Worm (Caenorhabditis elegans): Measurements from ENCODE around the gene lgc-31.

Gene lgc-31

ce11 chrV:15503603-15504002, 18.2 kb downstream of the lgc-31 start:
- TF ChIP-seq ztf-11 (tag; optimal IDR thresholded peaks at IDR 0.05): no peak

ce11 chrV:15499099-15499498, 22.7 kb downstream of the lgc-31 start:
- TF ChIP-seq fos-1 (tag; optimal IDR thresholded peaks at IDR 0.05) (peak; percentile 36), sma-9 (GFP tag; optimal IDR thresholded peaks at IDR 0.05) (peak; percentile 41), sma-9 (tag; optimal IDR thresholded peaks at IDR 0.05) (no peak), nhr-25 (tag; optimal IDR thresholded peaks at IDR 0.05) (no peak), lsy-2 (tag; optimal IDR thresholded peaks at IDR 0.05) (no peak), nhr-21 (tag; optimal IDR thresholded peaks at IDR 0.05) (no peak)

ce11 chrV:15498434-15498833, 23.4 kb downstream of the lgc-31 start, which contains the start of gene C06B8.7:
TSS of gene C06B8.7 (plus strand) at chrV:15498734.
- TF ChIP-seq sem-4 (tag; optimal IDR thresholded peaks at IDR 0.05) (no peak), ZK546.5 (tag; optimal IDR thresholded peaks at IDR 0.05) (no peak), lin-13 (GFP tag; optimal IDR thresholded peaks at IDR 0.05) (no peak), nhr-77 (tag; optimal IDR thresholded peaks at IDR 0.05) (no peak), dmd-4 (tag; optimal IDR thresholded peaks at IDR 0.05) (no peak), mab-5 (tag; optimal IDR thresholded peaks at IDR 0.05) (no peak), nhr-23 (tag; optimal IDR thresholded peaks at IDR 0.05) (no peak), unc-55 (GFP tag; optimal IDR thresholded peaks at IDR 0.05) (no peak)

- no peak for TF ChIP-seq ama-1 (optimal IDR thresholded peaks at IDR 0.05)
- TF ChIP-seq ztf-4 (tag; optimal IDR thresholded peaks at IDR 0.05): no peak
- TF ChIP-seq unc-55 (GFP tag; optimal IDR thresholded peaks at IDR 0.05): no peak
- peak; percentile 42 for TF ChIP-seq crh-2 (tag; optimal IDR thresholded peaks at IDR 0.05)
- no peak for TF ChIP-seq mdl-1 (tag; optimal IDR thresholded peaks at IDR 0.05)
- no peak for TF ChIP-seq nhr-25 (tag; optimal IDR thresholded peaks at IDR 0.05)
- TF ChIP-seq ceh-82 (tag; optimal IDR thresholded peaks at IDR 0.05): no peak
- TF ChIP-seq nhr-77 (tag; optimal IDR thresholded peaks at IDR 0.05): no peak
- TF ChIP-seq fos-1 (tag; optimal IDR thresholded peaks at IDR 0.05): peak; percentile 90
- TF ChIP-seq nhr-6 (tag; optimal IDR thresholded peaks at IDR 0.05): no peak
- no peak for TF ChIP-seq mbf-1 (tag; optimal IDR thresholded peaks at IDR 0.05)
- TF ChIP-seq aly-2 (tag; optimal IDR thresholded peaks at IDR 0.05): no peak
- TF ChIP-seq nhr-21 (tag; optimal IDR thresholded peaks at IDR 0.05): no peak
- no peak for TF ChIP-seq elt-1 (tag; optimal IDR thresholded peaks at IDR 0.05)
- TF ChIP-seq ztf-1 (GFP tag; conservative IDR thresholded peaks at IDR 0.05): no peak
- TF ChIP-seq alr-1 (tag; optimal IDR thresholded peaks at IDR 0.05): no peak
- TF ChIP-seq lsy-2 (tag; optimal IDR thresholded peaks at IDR 0.05): no peak
- TF ChIP-seq F13H6.1 (tag; optimal IDR thresholded peaks at IDR 0.05): peak; percentile 82
- no peak for TF ChIP-seq ztf-11 (tag; optimal IDR thresholded peaks at IDR 0.05)
- no peak for TF ChIP-seq nhr-10 (tag; optimal IDR thresholded peaks at IDR 0.05)
- no peak for TF ChIP-seq lin-11 (tag; optimal IDR thresholded peaks at IDR 0.05)
- TF ChIP-seq sem-4 (tag; optimal IDR thresholded peaks at IDR 0.05): no peak
- TF ChIP-seq lin-13 (GFP tag; optimal IDR thresholded peaks at IDR 0.05): no peak
- TF ChIP-seq mab-5 (tag; optimal IDR thresholded peaks at IDR 0.05): no peak
- no peak for TF ChIP-seq unc-39 (tag; optimal IDR thresholded peaks at IDR 0.05)
- TF ChIP-seq Y55F3AM.14 (GFP tag; optimal IDR thresholded peaks at IDR 0.05): no peak
- no peak for TF ChIP-seq R02D3.7 (tag; optimal IDR thresholded peaks at IDR 0.05)
- TF ChIP-seq gmeb-1 (tag; optimal IDR thresholded peaks at IDR 0.05): peak; percentile 68
- TF ChIP-seq snpc-4 (tag; optimal IDR thresholded peaks at IDR 0.05): no peak
- TF ChIP-seq ZK546.5 (tag; optimal IDR thresholded peaks at IDR 0.05): no peak
- no peak for TF ChIP-seq dmd-4 (tag; optimal IDR thresholded peaks at IDR 0.05)
- no peak for TF ChIP-seq nhr-23 (tag; optimal IDR thresholded peaks at IDR 0.05)
- no peak for TF ChIP-seq peb-1 (tag; optimal IDR thresholded peaks at IDR 0.05)
- no peak for TF ChIP-seq ceh-16 (tag; optimal IDR thresholded peaks at IDR 0.05)
- no peak for TF ChIP-seq zag-1 (tag; optimal IDR thresholded peaks at IDR 0.05)
- TF ChIP-seq unc-62 (GFP tag; optimal IDR thresholded peaks at IDR 0.05): no peak
- TF ChIP-seq nhr-129 (tag; optimal IDR thresholded peaks at IDR 0.05): peak; percentile 52
- TF ChIP-seq elt-3 (tag; optimal IDR thresholded peaks at IDR 0.05): no peak
- TF ChIP-seq nhr-237 (tag; optimal IDR thresholded peaks at IDR 0.05): no peak
- no peak for TF ChIP-seq C34F6.9 (tag; optimal IDR thresholded peaks at IDR 0.05)
- TF ChIP-seq lin-39 (tag; optimal IDR thresholded peaks at IDR 0.05): no peak
- TF ChIP-seq sma-3 (GFP tag; optimal IDR thresholded peaks at IDR 0.05): no peak
- TF ChIP-seq nhr-11 (tag; optimal IDR thresholded peaks at IDR 0.05): no peak
- peak; percentile 72 for TF ChIP-seq sma-9 (GFP tag; optimal IDR thresholded peaks at IDR 0.05)
- TF ChIP-seq sma-9 (tag; optimal IDR thresholded peaks at IDR 0.05): no peak
- TF ChIP-seq blmp-1 (tag; optimal IDR thresholded peaks at IDR 0.05; ENCODE audit: insufficient read depth): no peak
- peak; percentile 22 for TF ChIP-seq egl-27 (tag; optimal IDR thresholded peaks at IDR 0.05)
- no peak for TF ChIP-seq nhr-12 (tag; optimal IDR thresholded peaks at IDR 0.05)
Measured at ce11 chrV:15497731-15498130, 24.1 kb downstream of the lgc-31 start.
